Worm (Caenorhabditis elegans) whole organism, late embryonic: Measurements from ENCODE around the gene ncx-1.

Experiments used
- F13H6.1 ChIP-seq: sonication (generic microtip); optimal IDR thresholded peaks from 2 replicates; lab custom pipeline; 2016; ENCODE audit warnings: missing genetic modification characterization, missing compliant biosample characterization
- ama-1 ChIP-seq: fragments of 150-350 bp; optimal IDR thresholded peaks from 2 replicates; lab custom pipeline; 2014
- hlh-8 ChIP-seq: sonication (generic microtip); optimal IDR thresholded peaks from 2 replicates; lab custom pipeline; 2016; ENCODE audit warnings: missing genotype, missing genetic modification characterization, missing compliant biosample characterization
- nhr-11 ChIP-seq: fragments of 150-350 bp; optimal IDR thresholded peaks from 2 replicates; lab custom pipeline; 2014; ENCODE audit warnings: missing biosample characterization, missing genetic modification characterization
- odd-2 ChIP-seq: sonication (generic microtip); optimal IDR thresholded peaks from 2 replicates; lab custom pipeline; 2017; ENCODE audit warnings: antibody characterized with exemption, mild to moderate bottlenecking, missing genetic modification characterization, missing compliant biosample characterization
- zip-5 ChIP-seq: sonication (generic microtip); optimal IDR thresholded peaks from 2 replicates; lab custom pipeline; 2016; ENCODE audit warnings: missing genetic modification characterization, missing compliant biosample characterization

- no peak for TF ChIP-seq odd-2 (tag; lab: Kevin White, UChicago)
- no peak for TF ChIP-seq F13H6.1
- no peak for TF ChIP-seq ama-1 (lab: Kevin White, UChicago)
- no peak for TF ChIP-seq hlh-8 (tag; lab: Kevin White, UChicago)
- TF ChIP-seq nhr-11 = no peak
- no peak for TF ChIP-seq zip-5 (tag; lab: Kevin White, UChicago)
These were observed 703 bp downstream of the ncx-1 start for ce11 chrV:20119770-20120169.
